Worm (Caenorhabditis elegans): ENCODE data around the gene slc-25A29.

ce11 chrV:14635119-14635518 is 22.9 kb downstream of the slc-25A29 start, which contains the start of gene F43D2.6:
- TF ChIP-seq klf-2 (GFP tag; conservative IDR thresholded peaks at IDR 0.05): no peak
- no peak for TF ChIP-seq ref-1 (GFP tag; conservative IDR thresholded peaks at IDR 0.05)
- no peak for TF ChIP-seq flt-1 (GFP tag; IDR thresholded peaks at IDR 0.05)
- TF ChIP-seq ztf-23 (GFP tag; IDR thresholded peaks at IDR 0.05): no peak
- no peak for TF ChIP-seq tab-1 (GFP tag; IDR thresholded peaks at IDR 0.05)
- no peak for TF ChIP-seq cog-1 (tag; optimal IDR thresholded peaks at IDR 0.05)
- TF ChIP-seq med-1 (GFP tag; optimal IDR thresholded peaks at IDR 0.05; ENCODE audit: insufficient read depth): no peak
- no peak for TF ChIP-seq ztf-29 (GFP tag; IDR thresholded peaks at IDR 0.05)
- no peak for TF ChIP-seq T22C8.4 (GFP tag; IDR thresholded peaks at IDR 0.05)

All from whole organism, midembryonic.